Worm (Caenorhabditis elegans) whole organism, L4 larva: ENCODE data around the gene pph-6.
"Not testable (repeated sequence)": the region's sequence is repeated elsewhere in the genome, so short reads cannot be mapped to it uniquely, and the experiment has no call there.

Experiments used
- F44E2.7 ChIP-seq: fragments of 200-800 bp; sonication (Bioruptor generic); IDR thresholded peaks from 2 replicates; pipeline ENCODE4 v2.1.2; 2022; ENCODE audit warnings: missing genetic modification characterization, missing compliant biosample characterization
- T20F7.1 ChIP-seq: fragments of 200-800 bp; sonication (Bioruptor generic); optimal IDR thresholded peaks from 2 replicates; lab custom pipeline; 2018; ENCODE audit warnings: mild to moderate bottlenecking, missing genetic modification characterization, missing compliant biosample characterization
- Y105C5A.15 ChIP-seq: fragments of 200-800 bp; sonication (Bioruptor generic); IDR thresholded peaks from 2 replicates; pipeline ENCODE4 v1.3.6; 2022; ENCODE audit warnings: missing genetic modification characterization, missing compliant biosample characterization
- Y48G9A.11 ChIP-seq: fragments of 200-800 bp; sonication (Bioruptor generic); IDR thresholded peaks from 2 replicates; pipeline ENCODE4 v1.3.6; 2022; ENCODE audit warnings: missing genetic modification reagents, missing genetic modification characterization, missing compliant biosample characterization
- Y5F2A.4 ChIP-seq: fragments of 200-800 bp; sonication (Bioruptor generic); optimal IDR thresholded peaks from 2 replicates; lab custom pipeline; 2018; ENCODE audit warnings: mild to moderate bottlenecking, missing genetic modification characterization, missing compliant biosample characterization
- ZK337.2 ChIP-seq: fragments of 200-800 bp; sonication (Bioruptor generic); IDR thresholded peaks from 2 replicates; pipeline ENCODE4 v1.3.6; 2022; ENCODE audit warnings: missing genetic modification reagents, missing genetic modification characterization, missing compliant biosample characterization
- aha-1 ChIP-seq: fragments of 150-350 bp; peaks from one replicate; lab custom pipeline; 2014; ENCODE audit warnings: missing biosample characterization, missing genetic modification characterization
- ama-1 ChIP-seq: fragments of 150-350 bp; optimal IDR thresholded peaks from 2 replicates; lab custom pipeline; 2014; ENCODE audit warnings: inconsistent platforms, mixed read lengths
- arid-1 ChIP-seq: fragments of 200-800 bp; sonication (Bioruptor generic); conservative IDR thresholded peaks from 2 replicates; pipeline ENCODE4 v1.3.6; 2022; ENCODE audit warnings: missing genetic modification reagents, missing genetic modification characterization, missing compliant biosample characterization
- ceh-20 ChIP-seq: fragments of 200-800 bp; sonication (Bioruptor generic); IDR thresholded peaks from 2 replicates; pipeline ENCODE4 v1.3.6; 2022; ENCODE audit warnings: missing genetic modification reagents, missing genetic modification characterization, missing compliant biosample characterization
- daf-12 ChIP-seq: fragments of 150-350 bp; optimal IDR thresholded peaks from 2 replicates; lab custom pipeline; 2014; ENCODE audit warnings: missing biosample characterization, missing genetic modification reagents, missing genetic modification characterization
- daf-19 ChIP-seq: fragments of 200-800 bp; sonication (Bioruptor generic); conservative IDR thresholded peaks from 2 replicates; pipeline ENCODE4 v1.3.6; 2022; ENCODE audit warnings: missing genetic modification characterization, missing compliant biosample characterization
- duxl-1 ChIP-seq: sonication (generic microtip); optimal IDR thresholded peaks from 2 replicates; lab custom pipeline; 2016; ENCODE audit warnings: mild to moderate bottlenecking, missing genetic modification characterization, moderate library complexity, missing compliant biosample characterization; ENCODE audit not compliant: poor library complexity
- egl-43 ChIP-seq: fragments of 200-800 bp; sonication (Bioruptor generic); IDR thresholded peaks from 2 replicates; pipeline ENCODE4 v1.3.6; 2022; ENCODE audit warnings: missing genetic modification reagents, missing genetic modification characterization, missing compliant biosample characterization
- hif-1 ChIP-seq, 2 experiments: sonication (generic microtip); optimal IDR thresholded peaks; 2 replicates each; lab custom pipeline; 2016 to 2017; ENCODE audit warnings: missing compliant biosample characterization in 2 of 2, missing genetic modification characterization in 2 of 2, missing genetic modification reagents in 2 of 2, missing genotype in 2 of 2, mild to moderate bottlenecking in 1 of 2
- hmg-1.1 ChIP-seq: fragments of 200-800 bp; sonication (Bioruptor generic); IDR thresholded peaks from 2 replicates; pipeline ENCODE4 v1.3.6; 2022; ENCODE audit warnings: missing genetic modification reagents, missing genetic modification characterization, missing compliant biosample characterization
- lim-7 ChIP-seq: fragments of 200-800 bp; sonication (Bioruptor generic); IDR thresholded peaks from 2 replicates; pipeline ENCODE4 v1.3.6; 2022; ENCODE audit warnings: missing genetic modification characterization, missing compliant biosample characterization
- lin-1 ChIP-seq: fragments of 200-800 bp; sonication (Bioruptor generic); IDR thresholded peaks from 2 replicates; pipeline ENCODE4 v1.3.6; 2022; ENCODE audit warnings: missing genetic modification reagents, missing genetic modification characterization, missing compliant biosample characterization
- lin-38 ChIP-seq: fragments of 200-800 bp; sonication (Bioruptor generic); IDR thresholded peaks from 2 replicates; pipeline ENCODE4 v1.3.6; 2022; ENCODE audit warnings: missing genetic modification reagents, missing genetic modification characterization, missing compliant biosample characterization
- lir-3 ChIP-seq: sonication (generic microtip); optimal IDR thresholded peaks from 2 replicates; lab custom pipeline; 2016; ENCODE audit warnings: mild to moderate bottlenecking, missing genetic modification characterization, missing compliant biosample characterization
- madf-5 ChIP-seq, 2 experiments: fragments of 200-800 bp; sonication (Bioruptor generic); IDR thresholded peaks; 2 replicates each; pipeline ENCODE4 v1.3.6; 2022; ENCODE audit warnings: missing compliant biosample characterization in 2 of 2, missing genetic modification characterization in 2 of 2
- mdt-29 ChIP-seq: fragments of 200-800 bp; sonication (Bioruptor generic); IDR thresholded peaks from 2 replicates; pipeline ENCODE4 v1.3.6; 2022; ENCODE audit warnings: missing genetic modification reagents, missing genetic modification characterization, missing compliant biosample characterization
- mep-1 ChIP-seq: fragments of 150-350 bp; sonication (generic microtip); optimal IDR thresholded peaks from 3 replicates; lab custom pipeline; 2014; ENCODE audit warnings: missing biosample characterization, missing genetic modification characterization
- mes-2 ChIP-seq: sonication (generic microtip); optimal IDR thresholded peaks from 2 replicates; lab custom pipeline; 2016; ENCODE audit warnings: missing genotype, mild to moderate bottlenecking, missing genetic modification characterization, missing compliant biosample characterization; ENCODE audit not compliant: poor library complexity, severe bottlenecking
- nhr-10 ChIP-seq: fragments of 150-350 bp; optimal IDR thresholded peaks from 2 replicates; lab custom pipeline; 2014; ENCODE audit warnings: missing biosample characterization, missing genetic modification characterization
- nhr-111 ChIP-seq: fragments of 200-800 bp; sonication (Bioruptor generic); optimal IDR thresholded peaks from 2 replicates; lab custom pipeline; 2018; ENCODE audit warnings: mild to moderate bottlenecking, missing genetic modification characterization, missing compliant biosample characterization
- nhr-237 ChIP-seq: sonication (generic microtip); optimal IDR thresholded peaks from 2 replicates; lab custom pipeline; 2017; ENCODE audit warnings: missing biosample characterization, missing genetic modification characterization
- nhr-41 ChIP-seq: fragments of 200-800 bp; sonication (Bioruptor generic); IDR thresholded peaks from 2 replicates; pipeline ENCODE4 v1.3.6; 2022; ENCODE audit warnings: missing genetic modification reagents, missing genetic modification characterization, missing compliant biosample characterization
- pha-4 ChIP-seq, 2 experiments: fragments of 150-350 bp in 1 of 2; fragments of 200-800 bp in 1 of 2; sonication (Bioruptor generic) in 1 of 2; IDR thresholded peaks in 1 of 2; optimal IDR thresholded peaks in 1 of 2; 2 replicates each; pipeline versions ENCODE4 v1.3.6 to Lab custom; 2014 to 2022; ENCODE audit warnings: missing genetic modification characterization in 2 of 2, missing genetic modification reagents in 2 of 2, missing biosample characterization in 1 of 2, missing compliant biosample characterization in 1 of 2
- rbr-2 ChIP-seq: sonication (generic microtip); optimal IDR thresholded peaks from 2 replicates; lab custom pipeline; 2016; ENCODE audit warnings: missing genotype, missing genetic modification characterization, missing compliant biosample characterization
- set-16 ChIP-seq: fragments of 200-800 bp; sonication (Bioruptor generic); IDR thresholded peaks from 2 replicates; pipeline ENCODE4 v1.3.6; 2022; ENCODE audit warnings: missing genetic modification reagents, missing genetic modification characterization, missing compliant biosample characterization
- skn-1 ChIP-seq: fragments of 150-350 bp; optimal IDR thresholded peaks from 2 replicates; lab custom pipeline; 2014; ENCODE audit warnings: missing biosample characterization, missing genetic modification characterization
- tag-97 ChIP-seq: fragments of 200-800 bp; sonication (Bioruptor generic); IDR thresholded peaks from 2 replicates; pipeline ENCODE4 v1.3.6; 2022; ENCODE audit warnings: missing genetic modification characterization, missing compliant biosample characterization
- unc-62 ChIP-seq, 3 experiments: fragments of 150-350 bp in 1 of 3; sonication (generic microtip); optimal IDR thresholded peaks in 2 of 3; peaks in 1 of 3; 1 replicate in 1 of 3; 2 replicates in 2 of 3; lab custom pipeline; 2014 to 2017; ENCODE audit warnings: missing biosample characterization in 3 of 3, missing genetic modification characterization in 3 of 3, missing genetic modification reagents in 3 of 3, missing genotype in 1 of 3
- zfp-3 ChIP-seq: fragments of 200-800 bp; sonication (Bioruptor generic); conservative IDR thresholded peaks from 2 replicates; pipeline ENCODE4 v1.3.6; 2022; ENCODE audit warnings: missing genetic modification reagents, missing genetic modification characterization, missing compliant biosample characterization
- zip-11 ChIP-seq: fragments of 200-800 bp; sonication (Bioruptor generic); IDR thresholded peaks from 2 replicates; pipeline ENCODE4 v1.3.6; 2022; ENCODE audit warnings: missing genetic modification characterization, missing compliant biosample characterization
- ztf-7 ChIP-seq: fragments of 150-350 bp; optimal IDR thresholded peaks from 2 replicates; lab custom pipeline; 2014; ENCODE audit warnings: missing biosample characterization, missing genetic modification characterization

The pph-6 gene

DNA sequence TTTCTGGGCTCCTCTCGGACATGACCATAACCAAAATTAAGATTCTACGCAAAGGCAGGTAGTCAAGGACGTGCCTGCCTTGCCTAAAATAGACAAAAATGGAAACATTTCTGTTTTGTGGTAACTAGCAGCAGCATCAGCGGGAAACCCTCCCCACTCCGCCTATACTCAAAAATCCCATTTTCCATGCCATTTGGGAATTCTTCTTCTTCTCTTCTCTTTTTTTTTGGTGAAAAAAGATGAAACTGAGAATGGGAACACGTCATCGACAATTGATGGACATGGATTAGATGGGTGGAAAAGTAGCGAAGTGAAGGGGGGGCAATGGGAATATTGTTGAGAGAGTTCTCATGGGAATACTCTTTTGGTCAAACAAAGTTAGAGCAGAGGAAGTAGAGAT, 24.4 kb upstream of the pph-6 start:
- TF ChIP-seq ceh-20 (GFP tag; lab: Robert Waterston, UW) (0 out of 2 replicates have a peak, but pooled peaks have one; percentile 40), egl-43 (GFP tag; lab: Robert Waterston, UW) (no peak), mdt-29 (GFP tag; lab: Robert Waterston, UW) (no peak), unc-62 (GFP tag; optimal IDR thresholded peaks at IDR 0.05 in 1 of 2; lab: Kevin White, UChicago) (peak in 1 of 2 experiments; percentile 28), unc-62 (tag; optimal IDR thresholded peaks at IDR 0.05; lab: Kevin White, UChicago) (no peak), aha-1 (peak; percentile 93), rbr-2 (tag; lab: Kevin White, UChicago) (peak; percentile 2)
- TF ChIP-seq, all 104 proteins: peak for 4

DNA sequence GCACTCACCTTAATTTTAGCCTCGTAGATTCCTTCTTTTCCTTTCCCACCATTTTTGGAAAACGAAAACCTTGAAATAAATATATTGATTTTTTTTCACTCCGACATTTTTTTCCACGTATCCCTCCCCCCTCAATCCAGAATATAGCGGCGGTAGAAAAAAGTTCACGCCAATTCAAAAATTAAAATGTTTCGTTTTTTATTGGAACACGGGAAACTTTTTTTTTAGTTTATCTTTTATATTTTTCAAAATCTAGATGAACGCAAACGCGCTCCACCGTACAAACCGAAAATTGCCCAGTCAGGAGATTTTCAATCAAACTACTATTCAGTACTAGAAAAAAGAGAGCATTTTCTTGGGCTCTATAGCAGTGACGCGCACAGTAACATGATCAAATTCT, 17.4 kb upstream of the pph-6 start, which contains the start of gene spe-41:
spe-41 (minus strand) TSS at position 72 of the 400 bp plus-strand sequence.
- TF ChIP-seq nhr-10 (tag; lab: Kevin White, UChicago) (no peak), aha-1 (peak; percentile 90), lin-1 (no peak), set-16 (GFP tag; lab: Robert Waterston, UW) (no peak)

ce11 chrIII:3452563-3453210, 8.8 kb upstream of the pph-6 start, which contains the start of the genes K01A11.3 and C34C12.12:
Gene K01A11.3 (minus strand): TSS chrIII:3452613.
Gene C34C12.12 (plus strand): TSS chrIII:3453194.
- no peak for TF ChIP-seq ZK337.2 (GFP tag; lab: Robert Waterston, UW)
- no peak for TF ChIP-seq mep-1 (tag; lab: Kevin White, UChicago)
- no peak for TF ChIP-seq egl-43 (GFP tag; lab: Robert Waterston, UW)
- peak; percentile 57 for TF ChIP-seq set-16 (GFP tag; lab: Robert Waterston, UW)
- TF ChIP-seq Y5F2A.4 = no peak
- TF ChIP-seq madf-5 (GFP tag; IDR thresholded peaks at IDR 0.05; lab: Robert Waterston, UW) = no peak
- peak; percentile 61 for TF ChIP-seq lin-38 (GFP tag; lab: Robert Waterston, UW)
- TF ChIP-seq mes-2 (tag; lab: Kevin White, UChicago) = no peak
- no peak for TF ChIP-seq zfp-3 (GFP tag; lab: Robert Waterston, UW)

- not testable (repeated sequence) for TF ChIP-seq skn-1 (tag; lab: Kevin White, UChicago); Y5F2A.4; duxl-1 (tag; lab: Kevin White, UChicago)
These were observed 8.0 kb upstream of the pph-6 start, which contains the start of gene C34C12.2 for ce11 chrIII:3453486-3453885. Gene C34C12.2 (plus strand): TSS chrIII:3453786.

ce11 chrIII:3454045-3454444, 7.5 kb upstream of the pph-6 start, which contains the start of gene C34C12.1:
Gene C34C12.1 (plus strand): TSS chrIII:3454345.
- not testable (repeated sequence) for TF ChIP-seq tag-97; lir-3 (tag; lab: Kevin White, UChicago); Y105C5A.15 (GFP tag; lab: Robert Waterston, UW)

DNA sequence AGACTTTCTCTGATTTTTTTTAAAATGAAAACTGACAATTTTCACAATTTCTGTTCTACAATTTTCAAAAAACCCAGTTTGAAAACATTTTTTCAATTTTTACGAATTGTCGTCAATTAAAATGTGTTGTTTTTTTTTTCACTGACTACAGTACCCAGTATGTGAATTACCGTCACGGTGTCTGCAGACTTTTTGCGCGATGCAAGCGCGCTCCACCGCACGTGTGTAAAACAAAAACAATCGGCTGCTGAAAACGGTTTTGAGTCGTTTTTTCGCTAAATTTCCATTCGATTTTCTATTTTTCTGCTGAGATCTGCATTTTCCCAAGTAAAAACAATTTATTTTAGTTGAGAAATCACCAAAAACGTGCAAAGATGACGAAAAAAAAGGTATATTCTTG, 5.3 kb upstream of the pph-6 start:
- TF ChIP-seq lim-7 (GFP tag; lab: Robert Waterston, UW) (no peak), zip-11 (GFP tag; lab: Robert Waterston, UW) (no peak), nhr-111 (GFP tag; lab: Kevin White, UChicago) (no peak), ZK337.2 (GFP tag; lab: Robert Waterston, UW) (peak; percentile 91), T20F7.1 (GFP tag; lab: Kevin White, UChicago) (peak; percentile 95), nhr-41 (GFP tag; lab: Robert Waterston, UW) (0 out of 2 replicates have a peak, but pooled peaks have one; percentile 15), Y48G9A.11 (GFP tag; lab: Robert Waterston, UW) (peak; percentile 83), hif-1 (tag; optimal IDR thresholded peaks at IDR 0.05; lab: Kevin White, UChicago) (peak; percentile 78 to 87), aha-1 (peak; percentile 98), mep-1 (tag; lab: Kevin White, UChicago) (peak; percentile 98), pha-4 (GFP tag; IDR thresholded peaks at IDR 0.05; lab: Robert Waterston, UW) (peak; percentile 96), pha-4 (tag; optimal IDR thresholded peaks at IDR 0.05; lab: Kevin White, UChicago) (peak; percentile 15), mdt-29 (GFP tag; lab: Robert Waterston, UW) (peak; percentile 95), hmg-1.1 (peak; percentile 99), Y5F2A.4 (peak; percentile 61), lin-1 (peak; percentile 91), nhr-237 (tag; lab: Kevin White, UChicago) (peak; percentile 73), daf-19 (no peak), daf-12 (tag; lab: Kevin White, UChicago) (no peak), ztf-7 (tag; lab: Kevin White, UChicago) (peak; percentile 74), ama-1 (lab: Kevin White, UChicago) (peak; percentile 60), F44E2.7 (GFP tag; lab: Robert Waterston, UW) (no peak), arid-1 (GFP tag; lab: Robert Waterston, UW) (peak; percentile 93)
